Fruit fly (Drosophila melanogaster): Measurements from ENCODE around the gene pum.

pum gene

dm6 chr3R:9085306-9085705, 152.2 kb downstream of the pum start (continued):
- TF ChIP-seq CG15269 (tag; optimal IDR thresholded peaks at IDR 0.05) (peak; percentile 33), tup (GFP tag; optimal IDR thresholded peaks at IDR 0.05) (no peak), CoRest (tag; optimal IDR thresholded peaks at IDR 0.05) (peak; percentile 18), sima (GFP tag; optimal IDR thresholded peaks at IDR 0.05) (no peak), cg (GFP tag; optimal IDR thresholded peaks at IDR 0.05) (no peak), ab (GFP tag; optimal IDR thresholded peaks at IDR 0.05) (no peak), CG7987 (GFP tag; optimal IDR thresholded peaks at IDR 0.05) (no peak), pho (GFP tag; optimal IDR thresholded peaks at IDR 0.05) (peak; percentile 22), CrebB (tag; optimal IDR thresholded peaks at IDR 0.05) (no peak), CG1233 (GFP tag; optimal IDR thresholded peaks at IDR 0.05) (peak; percentile 3), gt (GFP tag; IDR thresholded peaks at IDR 0.05) (no peak), D19B (GFP tag; optimal IDR thresholded peaks at IDR 0.05) (no peak), CG9797 (GFP tag; optimal IDR thresholded peaks at IDR 0.05) (no peak), seq (GFP tag; IDR thresholded peaks at IDR 0.05) (no peak), CG43689 (GFP tag; IDR thresholded peaks at IDR 0.05) (no peak), Nf-YB (GFP tag; optimal IDR thresholded peaks at IDR 0.05) (no peak), aop (GFP tag; IDR thresholded peaks at IDR 0.05) (no peak), row (GFP tag; IDR thresholded peaks at IDR 0.05) (peak; percentile 51; the same call in 2 of the 3 replicates), Hand (GFP tag; optimal IDR thresholded peaks at IDR 0.05) (peak; percentile 7), hth (optimal IDR thresholded peaks at IDR 0.05) (no peak), br (optimal IDR thresholded peaks at IDR 0.05) (no peak), Trl (optimal IDR thresholded peaks at IDR 0.05) (no peak), Trl (GFP tag; optimal IDR thresholded peaks at IDR 0.05) (peak; percentile 13), Ptx1 (GFP tag; IDR thresholded peaks at IDR 0.05) (peak; percentile 52), wek (GFP tag; optimal IDR thresholded peaks at IDR 0.05) (no peak), CG7839 (tag; optimal IDR thresholded peaks at IDR 0.05) (peak; percentile 30), CG17328 (GFP tag; IDR thresholded peaks at IDR 0.05) (no peak), crol (GFP tag; IDR thresholded peaks at IDR 0.05) (no peak), chif (GFP tag; optimal IDR thresholded peaks at IDR 0.05) (peak in 1 of 2 experiments; percentile 24), shn (GFP tag; optimal IDR thresholded peaks at IDR 0.05) (no peak), CG12236 (GFP tag; optimal IDR thresholded peaks at IDR 0.05) (no peak), Gug (GFP tag; IDR thresholded peaks at IDR 0.05) (0 out of 4 replicates have a peak, but pooled peaks have one; percentile 34), B-H2 (GFP tag; optimal IDR thresholded peaks at IDR 0.05) (no peak), zfh1 (GFP tag; IDR thresholded peaks at IDR 0.05) (0 out of 3 replicates have a peak, but pooled peaks have one; percentile 21), pan (optimal IDR thresholded peaks at IDR 0.05) (no peak), pan (GFP tag; optimal IDR thresholded peaks at IDR 0.05 in 1 of 2, IDR thresholded peaks at IDR 0.05 in 1 of 2) (peak in 1 of 2 experiments; percentile 36), CG9215 (GFP tag; IDR thresholded peaks at IDR 0.05) (peak; percentile 28; the same call in 1 of the 2 replicates), usp (GFP tag; optimal IDR thresholded peaks at IDR 0.05) (no peak), eyg (GFP tag; optimal IDR thresholded peaks at IDR 0.05) (peak; percentile 25), HHEX (GFP tag; optimal IDR thresholded peaks at IDR 0.05) (no peak), CG1832 (GFP tag; optimal IDR thresholded peaks at IDR 0.05) (no peak), CG9932 (GFP tag; IDR thresholded peaks at IDR 0.05) (peak; percentile 29; the same call in 1 of the 2 replicates), ind (GFP tag; optimal IDR thresholded peaks at IDR 0.05) (peak; percentile 28), CG6854 (GFP tag; optimal IDR thresholded peaks at IDR 0.05) (peak; percentile 25), CG4730 (GFP tag; IDR thresholded peaks at IDR 0.05) (peak; percentile 39; the same call in 1 of the 2 replicates), Atf3 (GFP tag; optimal IDR thresholded peaks at IDR 0.05) (no peak), ATbp (GFP tag; optimal IDR thresholded peaks at IDR 0.05) (peak; percentile 30), vvl (GFP tag; IDR thresholded peaks at IDR 0.05) (peak; percentile 38; the same call in 1 of the 2 replicates), Lpt (GFP tag; optimal IDR thresholded peaks at IDR 0.05) (no peak), kni (GFP tag; optimal IDR thresholded peaks at IDR 0.05) (no peak), CG12071 (GFP tag; optimal IDR thresholded peaks at IDR 0.05) (no peak), CG18262 (tag; optimal IDR thresholded peaks at IDR 0.05) (peak; percentile 34), CG11504 (tag; optimal IDR thresholded peaks at IDR 0.05) (peak; percentile 61)
